Worm (Caenorhabditis elegans): Measurements from ENCODE around the gene F32G8.3.

Gene F32G8.3

ce11 chrV:10555239-10555638, at the start of gene F32G8.3:
TSS of gene F32G8.3 (minus strand) at chrV:10555339.
- TF ChIP-seq D2030.7 (GFP tag; IDR thresholded peaks at IDR 0.05): no peak

ce11 chrV:10602051-10602937, 47.2 kb upstream of the F32G8.3 start, which contains the start of gene H27A22.1:
TSS of gene H27A22.1 (plus strand) at chrV:10602555.
- peak; percentile 56; the same call in 1 of the 2 replicates for TF ChIP-seq hmg-1.2 (GFP tag; IDR thresholded peaks at IDR 0.05)
- TF ChIP-seq ztf-26 (tag; optimal IDR thresholded peaks at IDR 0.05): no peak

- TF ChIP-seq madf-3 (GFP tag; IDR thresholded peaks at IDR 0.05) (no peak), attf-3 (GFP tag; conservative IDR thresholded peaks at IDR 0.05) (peak; percentile 75)
Observed at ce11 chrV:10598670-10599154, 43.6 kb upstream of the F32G8.3 start, which contains the start of gene scpl-4. TSS of gene scpl-4 (plus strand) at chrV:10599104.

ce11 chrV:10597234-10597633, 42.1 kb upstream of the F32G8.3 start, which contains the start of gene T21C9.13:
TSS of gene T21C9.13 (plus strand) at chrV:10597266.
- TF ChIP-seq Y79H2A.3 (GFP tag; conservative IDR thresholded peaks at IDR 0.05): no peak
- TF ChIP-seq mes-4 (tag; optimal IDR thresholded peaks at IDR 0.05): no peak
- TF ChIP-seq xnd-1 (tag; optimal IDR thresholded peaks at IDR 0.05): peak; percentile 10
- TF ChIP-seq atf-7 (tag; optimal IDR thresholded peaks at IDR 0.05): no peak
- no peak for TF ChIP-seq ZK185.1 (tag; optimal IDR thresholded peaks at IDR 0.05; ENCODE audit: poor library complexity, severe bottlenecking)
- peak; percentile 60; the same call in 1 of the 2 replicates for TF ChIP-seq madf-6 (GFP tag; IDR thresholded peaks at IDR 0.05)
- TF ChIP-seq hlh-12 (tag; optimal IDR thresholded peaks at IDR 0.05): no peak
- TF ChIP-seq F37B4.10 (GFP tag; IDR thresholded peaks at IDR 0.05): no peak
- TF ChIP-seq F22D6.2 (tag; optimal IDR thresholded peaks at IDR 0.05): no peak
- TF ChIP-seq F33H1.4 (GFP tag; IDR thresholded peaks at IDR 0.05): no peak
- TF ChIP-seq aptf-2 (GFP tag; conservative IDR thresholded peaks at IDR 0.05): no peak
- TF ChIP-seq nhr-27 (tag; optimal IDR thresholded peaks at IDR 0.05): no peak
- no peak for TF ChIP-seq nfyb-1 (GFP tag; IDR thresholded peaks at IDR 0.05)
- TF ChIP-seq let-607 (tag; optimal IDR thresholded peaks at IDR 0.05): no peak
- peak; percentile 45 for TF ChIP-seq lsl-1 (GFP tag; optimal IDR thresholded peaks at IDR 0.05)
- TF ChIP-seq rpc-1 (optimal IDR thresholded peaks at IDR 0.05): no peak
- TF ChIP-seq rpc-1 (tag; optimal IDR thresholded peaks at IDR 0.05): no peak
- TF ChIP-seq efl-1 (GFP tag; optimal IDR thresholded peaks at IDR 0.05): peak; percentile 55
- TF ChIP-seq ama-1 (optimal IDR thresholded peaks at IDR 0.05): no peak
- TF ChIP-seq ama-1 (GFP tag; optimal IDR thresholded peaks at IDR 0.05): no peak
- TF ChIP-seq egl-44 (GFP tag; IDR thresholded peaks at IDR 0.05): no peak
- no peak for TF ChIP-seq tlf-1 (GFP tag; optimal IDR thresholded peaks at IDR 0.05)
- TF ChIP-seq ccch-3 (GFP tag; optimal IDR thresholded peaks at IDR 0.05): no peak
- TF ChIP-seq cebp-1 (GFP tag; IDR thresholded peaks at IDR 0.05): no peak
- no peak for TF ChIP-seq cebp-1 (tag; optimal IDR thresholded peaks at IDR 0.05)
- no peak for TF ChIP-seq attf-3 (GFP tag; conservative IDR thresholded peaks at IDR 0.05)
- no peak for TF ChIP-seq lir-1 (GFP tag; conservative IDR thresholded peaks at IDR 0.05)
- no peak for TF ChIP-seq ceh-27 (GFP tag; optimal IDR thresholded peaks at IDR 0.05)
- no peak for TF ChIP-seq zfh-2 (GFP tag; conservative IDR thresholded peaks at IDR 0.05)
